Worm (Caenorhabditis elegans) whole organism, L3 larva: ENCODE data around the gene nhr-167.

ENCODE experiments used
- R02D3.7 ChIP-seq: fragments of 150-350 bp; optimal IDR thresholded peaks from 2 replicates; lab custom pipeline; 2014; ENCODE audit warnings: missing biosample characterization, missing genetic modification characterization
- aly-2 ChIP-seq: fragments of 150-350 bp; optimal IDR thresholded peaks from 2 replicates; lab custom pipeline; 2014; ENCODE audit warnings: missing biosample characterization, missing genetic modification characterization
- ceh-16 ChIP-seq: sonication (generic microtip); optimal IDR thresholded peaks from 2 replicates; lab custom pipeline; 2017; ENCODE audit warnings: missing biosample characterization, missing genetic modification characterization
- ceh-28 ChIP-seq: fragments of 150-350 bp; optimal IDR thresholded peaks from 2 replicates; lab custom pipeline; 2014; ENCODE audit warnings: missing biosample characterization, missing genetic modification reagents, missing genetic modification characterization
- ceh-82 ChIP-seq: fragments of 150-350 bp; optimal IDR thresholded peaks from 2 replicates; lab custom pipeline; 2014; ENCODE audit warnings: missing biosample characterization, missing genetic modification characterization
- daf-12 ChIP-seq: fragments of 150-350 bp; optimal IDR thresholded peaks from 2 replicates; lab custom pipeline; 2014; ENCODE audit warnings: missing biosample characterization, missing genetic modification reagents, missing genetic modification characterization
- egl-5 ChIP-seq: fragments of 150-350 bp; optimal IDR thresholded peaks from 2 replicates; lab custom pipeline; 2017; ENCODE audit warnings: missing biosample characterization, missing genetic modification reagents, missing genetic modification characterization, inconsistent platforms
- elt-2 ChIP-seq: sonication (generic microtip); optimal IDR thresholded peaks from 2 replicates; lab custom pipeline; 2016; ENCODE audit warnings: missing genetic modification reagents, mild to moderate bottlenecking, missing genetic modification characterization, missing compliant biosample characterization
- elt-3 ChIP-seq, 3 experiments: fragments of 150-350 bp in 1 of 3; sonication (generic microtip) in 2 of 3; optimal IDR thresholded peaks; 2 replicates in 2 of 3; 4 replicates in 1 of 3; lab custom pipeline; 2014 to 2017; ENCODE audit warnings: missing biosample characterization in 3 of 3, missing genetic modification characterization in 3 of 3
- eor-1 ChIP-seq, 2 experiments: fragments of 150-350 bp; optimal IDR thresholded peaks; 2 replicates each; lab custom pipeline; 2014 to 2018; ENCODE audit warnings: missing biosample characterization in 2 of 2, missing genetic modification characterization in 2 of 2
- fkh-10 ChIP-seq: sonication (generic microtip); optimal IDR thresholded peaks from 2 replicates; lab custom pipeline; 2017; ENCODE audit warnings: missing biosample characterization, missing genetic modification reagents, missing genetic modification characterization
- fkh-2 ChIP-seq: fragments of 150-350 bp; optimal IDR thresholded peaks from 2 replicates; lab custom pipeline; 2014; ENCODE audit warnings: missing biosample characterization, missing genetic modification reagents, missing genetic modification characterization
- hmg-11 ChIP-seq: sonication (generic microtip); optimal IDR thresholded peaks from 2 replicates; lab custom pipeline; 2016; ENCODE audit warnings: missing genetic modification characterization, missing compliant biosample characterization
- lin-15B ChIP-seq: fragments of 150-350 bp; optimal IDR thresholded peaks from 2 replicates; lab custom pipeline; 2014; ENCODE audit warnings: missing biosample characterization, missing genetic modification characterization
- mdl-1 ChIP-seq: fragments of 150-350 bp; optimal IDR thresholded peaks from 2 replicates; lab custom pipeline; 2014; ENCODE audit warnings: missing biosample characterization, missing genetic modification characterization
- mml-1 ChIP-seq: fragments of 150-350 bp; sonication (generic microtip); optimal IDR thresholded peaks from 3 replicates; lab custom pipeline; 2014; ENCODE audit warnings: missing biosample characterization, missing genetic modification characterization
- nfya-1 ChIP-seq: sonication (generic microtip); optimal IDR thresholded peaks from 2 replicates; lab custom pipeline; 2017; ENCODE audit warnings: missing genetic modification characterization, mild to moderate bottlenecking, missing compliant biosample characterization, antibody characterized with exemption, moderate library complexity; ENCODE audit not compliant: insufficient read depth
- nhr-11 ChIP-seq: fragments of 150-350 bp; optimal IDR thresholded peaks from 2 replicates; lab custom pipeline; 2014; ENCODE audit warnings: missing biosample characterization, missing genetic modification characterization
- nhr-12 ChIP-seq: fragments of 150-350 bp; optimal IDR thresholded peaks from 2 replicates; lab custom pipeline; 2014; ENCODE audit warnings: missing biosample characterization, missing genetic modification characterization
- nhr-23 ChIP-seq: fragments of 150-350 bp; optimal IDR thresholded peaks from 2 replicates; lab custom pipeline; 2014; ENCODE audit warnings: missing biosample characterization, missing genetic modification reagents, missing genetic modification characterization
- nhr-237 ChIP-seq: fragments of 150-350 bp; optimal IDR thresholded peaks from 2 replicates; lab custom pipeline; 2014; ENCODE audit warnings: missing biosample characterization, missing genetic modification characterization
- nhr-25 ChIP-seq: sonication (generic microtip); optimal IDR thresholded peaks from 2 replicates; lab custom pipeline; 2017; ENCODE audit warnings: missing biosample characterization, missing genetic modification characterization
- nhr-28 ChIP-seq: fragments of 150-350 bp; optimal IDR thresholded peaks from 2 replicates; lab custom pipeline; 2014; ENCODE audit warnings: missing biosample characterization, missing genetic modification characterization
- nhr-43 ChIP-seq: sonication (generic microtip); optimal IDR thresholded peaks from 2 replicates; lab custom pipeline; 2016; ENCODE audit warnings: mild to moderate bottlenecking, missing genetic modification characterization, missing compliant biosample characterization; ENCODE audit not compliant: poor library complexity, severe bottlenecking
- nhr-76 ChIP-seq: fragments of 150-350 bp; sonication (generic microtip); optimal IDR thresholded peaks from 5 replicates; lab custom pipeline; 2014; ENCODE audit warnings: missing biosample characterization, missing genetic modification characterization
- nhr-77 ChIP-seq: fragments of 150-350 bp; optimal IDR thresholded peaks from 2 replicates; lab custom pipeline; 2014; ENCODE audit warnings: missing biosample characterization, missing genetic modification characterization
- pha-4 ChIP-seq: fragments of 150-350 bp; optimal IDR thresholded peaks from 2 replicates; lab custom pipeline; 2014; ENCODE audit warnings: missing biosample characterization, missing genetic modification reagents, missing genetic modification characterization
- pqm-1 ChIP-seq: fragments of 150-350 bp; optimal IDR thresholded peaks from 2 replicates; lab custom pipeline; 2017; ENCODE audit warnings: missing biosample characterization, missing genetic modification characterization, inconsistent platforms
- sea-2 ChIP-seq: fragments of 150-350 bp; sonication (generic microtip); optimal IDR thresholded peaks from 4 replicates; lab custom pipeline; 2014; ENCODE audit warnings: missing biosample characterization, missing genetic modification reagents, missing genetic modification characterization
- skn-1 ChIP-seq: fragments of 150-350 bp; optimal IDR thresholded peaks from 2 replicates; lab custom pipeline; 2014; ENCODE audit warnings: missing biosample characterization, missing genetic modification characterization
- snpc-4 ChIP-seq: fragments of 150-350 bp; optimal IDR thresholded peaks from 2 replicates; lab custom pipeline; 2014; ENCODE audit warnings: missing biosample characterization, missing genetic modification characterization
- tbx-2 ChIP-seq: sonication (generic microtip); optimal IDR thresholded peaks from 2 replicates; lab custom pipeline; 2016; ENCODE audit warnings: mild to moderate bottlenecking, missing genetic modification characterization, missing compliant biosample characterization
- zag-1 ChIP-seq: fragments of 150-350 bp; optimal IDR thresholded peaks from 2 replicates; lab custom pipeline; 2014; ENCODE audit warnings: missing biosample characterization, missing genetic modification characterization
- ztf-11 ChIP-seq: fragments of 150-350 bp; optimal IDR thresholded peaks from 2 replicates; lab custom pipeline; 2014; ENCODE audit warnings: missing biosample characterization, missing genetic modification characterization
- ztf-4 ChIP-seq: fragments of 150-350 bp; optimal IDR thresholded peaks from 2 replicates; lab custom pipeline; 2014; ENCODE audit warnings: missing biosample characterization, missing genetic modification characterization

nhr-167 gene

DNA sequence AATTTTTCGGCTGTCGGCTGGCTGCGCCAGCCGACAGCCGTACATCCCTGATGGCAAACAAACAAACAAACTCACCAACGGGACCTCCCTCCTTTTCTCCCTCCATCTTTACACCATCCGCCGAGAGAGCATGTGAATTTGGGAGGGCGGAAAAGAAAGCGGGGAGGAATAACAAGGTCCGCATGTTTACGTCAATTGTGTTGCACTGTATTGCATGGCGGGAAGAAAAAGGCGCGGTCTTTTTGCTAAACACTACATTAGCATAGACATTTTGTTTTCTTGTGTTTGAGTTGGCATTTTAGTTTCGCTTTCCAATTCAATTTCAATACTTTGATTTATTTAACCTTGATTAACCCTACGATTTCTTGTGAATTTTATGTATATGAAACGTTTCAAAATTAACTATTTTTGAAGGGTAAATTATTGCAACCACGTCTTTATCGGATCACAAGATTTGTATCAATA is 6.0 kb upstream of the nhr-167 start, which contains the start of gene C49F5.6:
C49F5.6 (plus strand) TSS at position 415 of the 465 bp plus-strand sequence.
- TF ChIP-seq nfya-1 (tag; lab: Kevin White, UChicago) (no peak), mml-1 (tag; lab: Kevin White, UChicago) (no peak), daf-12 (tag; lab: Kevin White, UChicago) (no peak), skn-1 (no peak)

DNA sequence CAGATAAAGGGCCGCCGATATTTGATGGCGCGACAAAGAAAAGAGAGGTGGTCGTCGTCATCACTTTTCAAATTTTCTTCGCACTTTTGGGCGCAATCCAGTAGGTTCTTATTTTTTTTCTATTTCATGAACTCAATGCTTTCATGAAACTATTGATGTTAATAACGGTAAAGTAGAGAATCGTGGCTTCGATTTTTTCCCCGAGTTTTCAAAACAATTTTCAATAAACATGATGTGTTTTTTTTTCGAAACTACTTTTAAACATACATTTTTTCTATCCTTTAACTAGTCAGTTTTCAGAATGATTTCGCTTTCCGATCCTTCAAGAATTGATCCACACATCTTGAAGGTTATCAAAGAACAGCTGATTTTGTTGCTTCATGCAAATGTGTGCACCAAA is 4.0 kb upstream of the nhr-167 start, which contains the start of gene C49F5.5:
C49F5.5 (plus strand) TSS at position 301 of the 400 bp plus-strand sequence.
- TF ChIP-seq nhr-28 (tag; lab: Kevin White, UChicago) = no peak
- no peak for TF ChIP-seq elt-3 (tag; optimal IDR thresholded peaks at IDR 0.05; lab: Kevin White, UChicago)
- TF ChIP-seq nhr-76 = no peak
- no peak for TF ChIP-seq eor-1 (tag; optimal IDR thresholded peaks at IDR 0.05; lab: Kevin White, UChicago)
- TF ChIP-seq fkh-2 (tag; lab: Kevin White, UChicago) = no peak
- TF ChIP-seq ztf-11 = no peak
- TF ChIP-seq elt-2 (tag; lab: Kevin White, UChicago) = no peak
- TF ChIP-seq pqm-1 (tag; lab: Kevin White, UChicago) = no peak
- TF ChIP-seq mdl-1 (tag; lab: Kevin White, UChicago) = no peak
- no peak for TF ChIP-seq nhr-11 (tag; lab: Kevin White, UChicago)
- TF ChIP-seq nhr-43 (tag; lab: Kevin White, UChicago) = no peak
- no peak for TF ChIP-seq tbx-2 (tag; lab: Kevin White, UChicago)
- no peak for TF ChIP-seq sea-2 (GFP tag; lab: Kevin White, UChicago)
- TF ChIP-seq mml-1 (tag; lab: Kevin White, UChicago) = no peak
- no peak for TF ChIP-seq nhr-77 (tag; lab: Kevin White, UChicago)
- no peak for TF ChIP-seq hmg-11 (tag; lab: Kevin White, UChicago)
- no peak for TF ChIP-seq nhr-237 (tag; lab: Kevin White, UChicago)
- no peak for TF ChIP-seq nhr-23 (tag; lab: Kevin White, UChicago)

DNA sequence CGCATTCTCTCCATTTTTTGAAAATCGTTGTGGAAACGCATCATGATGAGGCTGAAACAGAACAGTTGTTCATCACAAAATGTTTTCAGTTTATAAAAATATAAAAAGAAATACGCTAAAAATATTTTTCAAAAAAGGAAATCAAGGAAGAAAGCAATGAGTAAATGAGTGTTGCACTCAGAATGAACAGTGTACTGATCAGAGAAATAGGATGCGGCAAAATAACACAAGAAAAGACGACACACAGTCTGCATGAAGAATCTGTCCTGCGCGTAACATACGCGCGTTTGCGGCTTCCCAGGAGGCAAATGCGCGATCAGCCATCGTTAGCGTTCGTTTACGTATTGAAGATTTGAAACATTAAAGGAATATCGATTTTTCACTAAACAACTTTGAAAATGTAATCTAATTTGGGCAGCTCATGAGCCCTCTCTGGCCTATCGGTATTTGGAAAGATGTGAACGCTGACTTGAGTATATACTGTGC is 1.7 kb upstream of the nhr-167 start, which contains the start of gene C49F5.3:
C49F5.3 (minus strand) TSS at position 51 of the 486 bp plus-strand sequence.
- TF ChIP-seq ztf-4 (no peak), snpc-4 (tag; lab: Kevin White, UChicago) (no peak), nhr-28 (tag; lab: Kevin White, UChicago) (no peak), pha-4 (tag; lab: Kevin White, UChicago) (no peak), fkh-10 (GFP tag; lab: Kevin White, UChicago) (no peak), lin-15B (tag; lab: Kevin White, UChicago) (no peak), aly-2 (tag; lab: Kevin White, UChicago) (no peak), nhr-12 (tag; lab: Kevin White, UChicago) (no peak), zag-1 (tag; lab: Kevin White, UChicago) (no peak), nhr-11 (tag; lab: Kevin White, UChicago) (no peak), ceh-82 (tag; lab: Kevin White, UChicago) (no peak), R02D3.7 (tag; lab: Kevin White, UChicago) (no peak), ceh-16 (tag; lab: Kevin White, UChicago) (no peak), egl-5 (no peak), nfya-1 (tag; lab: Kevin White, UChicago) (no peak)
- TF ChIP-seq, all 47 proteins: peak for 0

DNA sequence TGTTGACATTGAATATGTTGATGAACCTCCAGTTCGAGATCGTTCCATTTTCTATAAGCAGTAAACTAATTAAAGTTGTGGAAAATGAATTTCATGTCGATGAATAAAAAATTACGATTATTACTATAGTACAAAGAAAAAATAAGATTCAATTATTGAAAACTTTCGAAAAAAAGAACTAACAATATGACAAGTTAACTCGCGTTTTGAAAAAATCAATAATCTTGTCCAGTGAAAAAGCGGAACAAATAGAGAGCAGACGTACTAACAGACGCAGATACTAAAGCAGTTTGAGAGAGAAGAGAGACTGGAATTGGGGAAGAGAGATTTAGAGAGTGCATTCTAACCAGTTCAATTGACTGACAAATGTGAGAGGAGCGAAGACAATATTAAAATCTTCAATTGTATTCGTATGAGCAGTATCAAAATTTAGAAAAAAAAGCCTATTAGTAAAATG is 7.2 kb downstream of the nhr-167 start, which contains the start of gene set-6:
set-6 (minus strand) TSS at position 51 of the 457 bp plus-strand sequence.
- TF ChIP-seq nhr-23 (tag; lab: Kevin White, UChicago) (peak; percentile 19), ceh-28 (tag; lab: Kevin White, UChicago) (peak; percentile 79), nhr-25 (tag; lab: Kevin White, UChicago) (peak; percentile 24), daf-12 (tag; lab: Kevin White, UChicago) (no peak), egl-5 (no peak), nfya-1 (tag; lab: Kevin White, UChicago) (peak; percentile 56), hmg-11 (tag; lab: Kevin White, UChicago) (peak; percentile 23), nhr-11 (tag; lab: Kevin White, UChicago) (no peak)
